Worm (Caenorhabditis elegans) whole organism, young adult: ENCODE results near the gene srt-43.

ENCODE experiments used
- F52B5.7 ChIP-seq: sonication (generic microtip); optimal IDR thresholded peaks from 2 replicates; lab custom pipeline; 2016; ENCODE audit warnings: mild to moderate bottlenecking, missing genetic modification characterization, missing compliant biosample characterization
- bed-2 ChIP-seq: fragments of 200-800 bp; sonication (Bioruptor generic); IDR thresholded peaks from 2 replicates; pipeline ENCODE4 v1.3.6; 2022; ENCODE audit warnings: missing genetic modification reagents, missing genetic modification characterization, missing compliant biosample characterization
- chd-7 ChIP-seq: sonication (generic microtip); optimal IDR thresholded peaks from 2 replicates; lab custom pipeline; 2016; ENCODE audit warnings: mild to moderate bottlenecking, missing genetic modification characterization, moderate library complexity, missing compliant biosample characterization
- let-526 ChIP-seq: fragments of 200-800 bp; sonication (Bioruptor generic); IDR thresholded peaks from 2 replicates; pipeline ENCODE4 v1.3.6; 2022; ENCODE audit warnings: missing genetic modification reagents, missing genetic modification characterization, missing compliant biosample characterization
- nhr-120 ChIP-seq: fragments of 200-800 bp; sonication (Bioruptor generic); IDR thresholded peaks from 2 replicates; pipeline ENCODE4 v1.3.6; 2022; ENCODE audit warnings: missing genetic modification characterization, missing compliant biosample characterization
- rpc-1 ChIP-seq, 2 experiments: fragments of 150-350 bp in 1 of 2; sonication (generic microtip) in 1 of 2; optimal IDR thresholded peaks; 2 replicates each; lab custom pipeline; 2014 to 2018; ENCODE audit warnings: missing biosample characterization in 1 of 2, missing genetic modification characterization in 1 of 2, missing genetic modification reagents in 1 of 2, missing genotype in 1 of 2
- sea-2 ChIP-seq: fragments of 200-800 bp; sonication (Bioruptor generic); IDR thresholded peaks from 2 replicates; pipeline ENCODE4 v1.3.6; 2022; ENCODE audit warnings: missing genetic modification characterization, missing compliant biosample characterization
- snpc-4 ChIP-seq, 5 experiments: fragments of 150-350 bp in 1 of 5; sonication (generic microtip) in 4 of 5; optimal IDR thresholded peaks; 2 replicates each; lab custom pipeline; 2014 to 2018; ENCODE audit warnings: missing genetic modification characterization in 5 of 5, missing biosample characterization in 3 of 5, antibody characterized with exemption in 2 of 5, mild to moderate bottlenecking in 2 of 5, missing compliant biosample characterization in 2 of 5, missing genotype in 2 of 5, moderate library complexity in 2 of 5, missing genetic modification reagents in 1 of 5
- tbp1 ChIP-seq: fragments of 200-800 bp; sonication (Bioruptor generic); optimal IDR thresholded peaks from 2 replicates; lab custom pipeline; 2018; ENCODE audit warnings: mild to moderate bottlenecking, missing genetic modification characterization, missing compliant biosample characterization
- unc-62 ChIP-seq: fragments of 150-350 bp; optimal IDR thresholded peaks from 2 replicates; lab custom pipeline; 2014; ENCODE audit warnings: missing biosample characterization, missing genetic modification reagents, missing genetic modification characterization

ce11 chrV:12819792-12820453 is 50.9 kb downstream of the srt-43 start, which contains the start of the genes ZC443.4 and ugt-18:
- TF ChIP-seq chd-7 (tag; lab: Kevin White, UChicago) (no peak), tbp1 (no peak), bed-2 (GFP tag; lab: Robert Waterston, UW) (no peak), snpc-4 (GFP tag; optimal IDR thresholded peaks at IDR 0.05; lab: Kevin White, UChicago) (no peak), snpc-4 (tag; optimal IDR thresholded peaks at IDR 0.05; lab: Kevin White, UChicago) (no peak), rpc-1 (optimal IDR thresholded peaks at IDR 0.05; lab: Kevin White, UChicago) (no peak), rpc-1 (tag; optimal IDR thresholded peaks at IDR 0.05; lab: Kevin White, UChicago) (no peak), sea-2 (no peak), F52B5.7 (tag; lab: Kevin White, UChicago) (no peak), unc-62 (GFP tag; lab: Kevin White, UChicago) (no peak), nhr-120 (GFP tag; lab: Robert Waterston, UW) (no peak), let-526 (GFP tag; lab: Robert Waterston, UW) (no peak)
